Fruit fly (Drosophila melanogaster) whole organism: ENCODE measurements around the gene CG34056.

Experiments
- CG8478 ChIP-seq: fragments of >200 bp; optimal IDR thresholded peaks from 2 replicates; lab custom pipeline; 2018; ENCODE audit warnings: inconsistent platforms
- Dll ChIP-seq: fragments of >200 bp; optimal IDR thresholded peaks from 2 replicates; lab custom pipeline; 2017
- EcR ChIP-seq, 2 experiments: fragments of >200 bp; optimal IDR thresholded peaks; 2 replicates each; lab custom pipeline; 2017; ENCODE audit warnings: missing biosample characterization in 2 of 2, missing genetic modification characterization in 2 of 2, missing genetic modification reagents in 2 of 2
- pan ChIP-seq: fragments of >200 bp; optimal IDR thresholded peaks from 2 replicates; lab custom pipeline; 2017
- psq ChIP-seq: fragments of >200 bp; optimal IDR thresholded peaks from 2 replicates; lab custom pipeline; 2017
- usp ChIP-seq: fragments of >200 bp; optimal IDR thresholded peaks from 2 replicates; lab custom pipeline; 2017; ENCODE audit warnings: missing biosample characterization, missing genetic modification characterization, mixed read lengths

Gene CG34056

dm6 chr3L:900466-901249 lies 4.9 kb downstream of the CG34056 start:
- TF ChIP-seq Dll (no peak), usp (GFP tag; lab: Kevin White, UChicago) (no peak), psq (lab: Kevin White, UChicago) (no peak), pan (lab: Kevin White, UChicago) (no peak), CG8478 (lab: Kevin White, UChicago) (no peak), EcR (GFP tag; optimal IDR thresholded peaks at IDR 0.05; lab: Kevin White, UChicago) (no peak)

- no peak for TF ChIP-seq EcR (GFP tag; optimal IDR thresholded peaks at IDR 0.05; lab: Kevin White, UChicago)
- no peak for TF ChIP-seq psq (lab: Kevin White, UChicago)
- TF ChIP-seq Dll: no peak
- TF ChIP-seq pan (lab: Kevin White, UChicago): no peak
- no peak for TF ChIP-seq usp (GFP tag; lab: Kevin White, UChicago)
- TF ChIP-seq CG8478 (lab: Kevin White, UChicago): no peak
Observed at dm6 chr3L:901442-901841, 5.7 kb downstream of the CG34056 start.

dm6 chr3L:902598-902997 lies 6.8 kb downstream of the CG34056 start, which contains the start of gene mat:
TSS of gene mat (plus strand) at chr3L:902898.
- TF ChIP-seq pan (lab: Kevin White, UChicago): no peak
- TF ChIP-seq CG8478 (lab: Kevin White, UChicago): no peak
- TF ChIP-seq Dll: no peak
- no peak for TF ChIP-seq psq (lab: Kevin White, UChicago)
- TF ChIP-seq usp (GFP tag; lab: Kevin White, UChicago): no peak
- no peak for TF ChIP-seq EcR (GFP tag; optimal IDR thresholded peaks at IDR 0.05; lab: Kevin White, UChicago)

- TF ChIP-seq usp (GFP tag; lab: Kevin White, UChicago) (no peak), CG8478 (lab: Kevin White, UChicago) (no peak), pan (lab: Kevin White, UChicago) (no peak)
Observed at dm6 chr3L:903900-904299, 8.1 kb downstream of the CG34056 start.

- TF ChIP-seq usp (GFP tag; lab: Kevin White, UChicago) (no peak), CG8478 (lab: Kevin White, UChicago) (no peak), psq (lab: Kevin White, UChicago) (no peak), Dll (no peak), EcR (GFP tag; optimal IDR thresholded peaks at IDR 0.05; lab: Kevin White, UChicago) (no peak), pan (lab: Kevin White, UChicago) (no peak)
Observed at dm6 chr3L:904364-904763, 8.6 kb downstream of the CG34056 start.

dm6 chr3L:904991-905745 lies 9.4 kb downstream of the CG34056 start:
- no peak for TF ChIP-seq Dll
- TF ChIP-seq EcR (GFP tag; optimal IDR thresholded peaks at IDR 0.05; lab: Kevin White, UChicago): no peak
- TF ChIP-seq psq (lab: Kevin White, UChicago): no peak
- no peak for TF ChIP-seq usp (GFP tag; lab: Kevin White, UChicago)
- TF ChIP-seq CG8478 (lab: Kevin White, UChicago): no peak
- no peak for TF ChIP-seq pan (lab: Kevin White, UChicago)

- TF ChIP-seq EcR (GFP tag; optimal IDR thresholded peaks at IDR 0.05; lab: Kevin White, UChicago): no peak
- TF ChIP-seq pan (lab: Kevin White, UChicago): no peak
- TF ChIP-seq usp (GFP tag; lab: Kevin White, UChicago): no peak
- no peak for TF ChIP-seq Dll
- no peak for TF ChIP-seq psq (lab: Kevin White, UChicago)
- no peak for TF ChIP-seq CG8478 (lab: Kevin White, UChicago)
Observed at dm6 chr3L:907673-908323, 12.0 kb downstream of the CG34056 start.

- TF ChIP-seq CG8478 (lab: Kevin White, UChicago) (no peak), Dll (no peak), EcR (GFP tag; optimal IDR thresholded peaks at IDR 0.05; lab: Kevin White, UChicago) (no peak), psq (lab: Kevin White, UChicago) (no peak), usp (GFP tag; lab: Kevin White, UChicago) (no peak), pan (lab: Kevin White, UChicago) (no peak)
Observed at dm6 chr3L:908508-909162, 12.9 kb downstream of the CG34056 start, which contains the start of gene nerfin-1. TSS of gene nerfin-1 (plus strand) at chr3L:909112.

- TF ChIP-seq Dll (no peak), CG8478 (lab: Kevin White, UChicago) (no peak), EcR (GFP tag; optimal IDR thresholded peaks at IDR 0.05; lab: Kevin White, UChicago) (no peak), pan (lab: Kevin White, UChicago) (no peak), psq (lab: Kevin White, UChicago) (no peak), usp (GFP tag; lab: Kevin White, UChicago) (no peak)
Observed at dm6 chr3L:912406-913369, 16.9 kb downstream of the CG34056 start.

- TF ChIP-seq CG8478 (lab: Kevin White, UChicago): no peak
- TF ChIP-seq Dll: no peak
- no peak for TF ChIP-seq pan (lab: Kevin White, UChicago)
- no peak for TF ChIP-seq psq (lab: Kevin White, UChicago)
- no peak for TF ChIP-seq EcR (GFP tag; optimal IDR thresholded peaks at IDR 0.05; lab: Kevin White, UChicago)
- TF ChIP-seq usp (GFP tag; lab: Kevin White, UChicago): no peak
Observed at dm6 chr3L:913682-914081, 17.9 kb downstream of the CG34056 start, which contains the start of gene Glut1. TSS of gene Glut1 (plus strand) at chr3L:914074.
